Worm (Caenorhabditis elegans) whole organism, L4/young adult: ENCODE data around the gene F41E6.7.
A peak's percentile ranks its signal among the peaks of the same experiment; 100 is the strongest.

Experiments
- W03F9.2 ChIP-seq: fragments of 150-350 bp; optimal IDR thresholded peaks from 2 replicates; lab custom pipeline; 2014; ENCODE audit warnings: missing biosample characterization, missing genetic modification characterization
- dao-5 ChIP-seq: sonication (generic microtip); optimal IDR thresholded peaks from 2 replicates; lab custom pipeline; 2016; ENCODE audit warnings: missing genotype, missing genetic modification characterization, moderate library complexity, missing compliant biosample characterization
- him-1 ChIP-seq: sonication (generic microtip); optimal IDR thresholded peaks from 2 replicates; lab custom pipeline; 2016; ENCODE audit warnings: missing genotype, missing genetic modification reagents, missing genetic modification characterization, missing compliant biosample characterization

F41E6.7 gene

DNA sequence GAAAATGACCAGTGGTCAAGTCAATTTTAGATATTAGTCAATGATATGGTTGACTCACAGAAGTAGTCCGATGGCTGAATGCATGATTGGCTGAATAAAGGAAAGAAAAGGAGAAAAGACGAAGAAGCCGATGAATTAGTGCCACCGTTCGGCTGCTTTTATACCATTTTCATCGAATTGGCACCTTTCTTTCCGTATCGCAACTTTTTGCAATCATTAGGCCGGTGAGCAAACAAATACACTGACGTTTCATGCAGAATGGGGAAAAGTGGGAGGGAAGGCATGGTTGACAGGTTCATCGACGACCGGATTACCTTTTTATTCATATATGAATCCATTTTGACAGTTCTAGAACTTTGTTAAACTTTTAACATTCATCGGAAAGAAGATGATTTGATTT lies 22.1 kb upstream of the F41E6.7 start, which contains the start of gene idpc-2:
Gene idpc-2, minus strand, starts transcription at position 101 of the 400 bp plus-strand sequence.
- TF ChIP-seq him-1 (tag; lab: Kevin White, UChicago) (no peak), dao-5 (tag; lab: Kevin White, UChicago) (no peak), W03F9.2 (tag; lab: Kevin White, UChicago) (no peak)

- TF ChIP-seq dao-5 (tag; lab: Kevin White, UChicago) (no peak), W03F9.2 (tag; lab: Kevin White, UChicago) (no peak), him-1 (tag; lab: Kevin White, UChicago) (no peak)
Measured at ce11 chrV:8618738-8619137, 19.6 kb upstream of the F41E6.7 start, which contains the start of gene grd-5. grd-5 (plus strand) TSS chrV:8619032.

ce11 chrV:8615711-8616110 lies 16.6 kb upstream of the F41E6.7 start:
- TF ChIP-seq W03F9.2 (tag; lab: Kevin White, UChicago) (no peak), him-1 (tag; lab: Kevin White, UChicago) (no peak), dao-5 (tag; lab: Kevin White, UChicago) (no peak)

DNA sequence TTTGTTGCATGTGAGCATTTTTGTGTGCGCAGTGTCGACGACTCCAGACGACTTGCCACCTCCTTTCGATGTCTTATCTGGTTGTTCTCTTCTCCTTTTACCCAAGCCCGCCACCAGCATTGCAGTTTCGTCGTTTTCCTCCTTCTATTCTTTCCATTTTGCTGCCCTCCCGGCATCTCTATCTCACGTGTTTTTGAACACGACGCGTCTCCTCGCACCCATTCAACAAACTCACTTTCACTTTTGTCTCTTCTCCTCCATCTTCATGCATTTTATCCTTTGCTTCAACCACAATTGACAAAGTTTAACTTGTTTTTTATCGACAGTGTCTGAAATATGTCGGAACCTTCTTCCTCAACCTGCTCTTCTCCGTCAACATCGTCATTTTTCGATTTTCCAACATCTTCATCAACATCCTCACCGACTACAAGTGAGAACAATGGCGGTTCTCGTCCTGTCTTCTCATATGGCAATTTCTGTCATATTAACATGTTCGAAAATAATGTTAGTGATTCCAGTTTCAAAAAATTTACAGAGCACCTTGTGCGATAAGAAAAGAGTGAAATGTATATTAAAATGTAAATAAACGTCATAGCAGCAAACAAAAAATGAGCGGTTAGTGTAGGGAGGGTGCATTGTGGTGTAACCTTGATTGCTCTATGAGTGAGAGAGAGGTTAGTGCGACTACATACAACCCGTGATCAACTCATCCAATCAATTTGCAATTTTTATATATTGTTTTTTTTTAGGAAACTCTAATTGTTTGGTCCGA lies 11.7 kb upstream of the F41E6.7 start, which contains the start of gene fip-4:
Gene fip-4, minus strand, starts transcription at position 636 of the 772 bp plus-strand sequence.
- TF ChIP-seq him-1 (tag; lab: Kevin White, UChicago): no peak
- no peak for TF ChIP-seq W03F9.2 (tag; lab: Kevin White, UChicago)
- no peak for TF ChIP-seq dao-5 (tag; lab: Kevin White, UChicago)

DNA sequence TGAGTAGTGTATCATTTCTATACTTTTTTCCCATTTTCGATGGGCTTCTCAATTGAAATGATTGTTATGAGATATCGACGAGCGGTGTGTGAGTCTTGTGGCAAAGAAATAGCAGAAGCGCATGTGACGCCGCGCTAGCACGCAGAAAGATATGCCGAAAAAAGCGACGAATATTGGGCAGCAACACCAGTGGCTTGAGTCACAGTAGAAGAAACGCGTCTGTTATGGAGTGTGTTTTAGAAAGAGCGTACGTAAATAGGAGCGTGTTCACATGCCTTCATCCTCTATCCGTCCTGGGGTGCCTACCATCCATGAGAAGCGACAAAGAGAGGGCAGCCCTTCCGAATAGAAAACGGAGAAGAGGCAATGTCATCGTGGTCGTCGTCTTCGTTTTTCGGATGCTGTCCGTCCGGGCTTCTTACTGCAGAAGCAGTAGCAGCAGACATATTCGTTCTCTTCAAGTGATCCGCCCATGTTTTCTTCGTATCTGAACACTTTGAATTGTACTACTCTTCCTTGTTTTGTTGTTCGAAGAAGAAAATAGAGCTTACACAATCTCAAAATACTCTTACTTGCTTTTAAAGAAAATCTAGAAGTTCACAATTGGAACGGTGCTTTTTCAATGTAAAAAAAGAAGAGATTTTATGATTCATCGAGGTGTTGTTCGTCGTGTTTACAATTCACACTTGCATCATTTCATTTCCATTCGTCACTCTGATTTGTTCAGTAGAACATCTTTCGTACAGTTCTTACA lies 10.9 kb upstream of the F41E6.7 start:
- TF ChIP-seq dao-5 (tag; lab: Kevin White, UChicago) (no peak), W03F9.2 (tag; lab: Kevin White, UChicago) (no peak), him-1 (tag; lab: Kevin White, UChicago) (no peak)

DNA sequence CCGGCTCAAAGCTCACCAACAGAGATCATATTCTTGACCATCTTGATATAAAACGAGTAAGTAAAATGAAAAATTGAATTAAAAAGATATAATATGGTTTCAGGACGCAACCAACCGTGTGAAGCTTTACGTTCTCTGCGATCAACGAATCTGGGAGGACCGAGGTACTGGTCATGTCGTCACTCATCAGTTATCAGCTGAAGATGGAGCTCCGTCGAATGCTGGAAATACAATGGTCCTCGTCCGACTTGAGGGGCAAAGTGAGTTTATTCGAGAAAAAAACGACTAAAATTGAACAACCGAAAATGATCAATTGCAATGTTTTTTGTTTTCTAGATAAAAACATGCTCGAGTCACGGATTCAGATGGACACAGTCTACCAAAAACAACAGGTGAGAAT lies 9.4 kb upstream of the F41E6.7 start:
- TF ChIP-seq him-1 (tag; lab: Kevin White, UChicago): no peak

DNA sequence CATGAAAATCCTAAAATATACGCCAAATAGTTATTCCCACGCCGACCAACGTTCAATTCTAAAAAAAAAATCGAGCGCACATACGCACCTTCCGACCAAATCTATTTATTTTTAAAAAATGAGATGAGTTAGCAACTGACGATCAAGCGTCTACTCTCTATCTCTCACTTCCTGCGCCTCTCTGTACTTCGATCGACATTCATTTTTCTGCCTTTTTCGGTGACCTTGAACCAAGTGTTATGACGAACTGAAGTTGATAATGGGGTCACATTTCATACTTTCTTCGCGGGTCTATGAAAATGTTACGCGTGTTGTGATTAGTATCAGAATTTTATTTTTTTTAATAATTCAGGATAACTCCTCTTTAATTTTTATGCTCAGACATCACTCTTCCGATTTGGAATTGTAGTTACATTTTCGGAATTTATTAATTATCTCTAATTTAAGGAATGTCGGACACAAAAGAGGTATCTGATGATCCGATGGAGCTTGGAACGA lies 8.3 kb upstream of the F41E6.7 start, which contains the start of gene smk-1:
Gene smk-1, plus strand, starts transcription at position 448 of the 498 bp plus-strand sequence.
- TF ChIP-seq W03F9.2 (tag; lab: Kevin White, UChicago) (no peak), dao-5 (tag; lab: Kevin White, UChicago) (no peak), him-1 (tag; lab: Kevin White, UChicago) (no peak)

DNA sequence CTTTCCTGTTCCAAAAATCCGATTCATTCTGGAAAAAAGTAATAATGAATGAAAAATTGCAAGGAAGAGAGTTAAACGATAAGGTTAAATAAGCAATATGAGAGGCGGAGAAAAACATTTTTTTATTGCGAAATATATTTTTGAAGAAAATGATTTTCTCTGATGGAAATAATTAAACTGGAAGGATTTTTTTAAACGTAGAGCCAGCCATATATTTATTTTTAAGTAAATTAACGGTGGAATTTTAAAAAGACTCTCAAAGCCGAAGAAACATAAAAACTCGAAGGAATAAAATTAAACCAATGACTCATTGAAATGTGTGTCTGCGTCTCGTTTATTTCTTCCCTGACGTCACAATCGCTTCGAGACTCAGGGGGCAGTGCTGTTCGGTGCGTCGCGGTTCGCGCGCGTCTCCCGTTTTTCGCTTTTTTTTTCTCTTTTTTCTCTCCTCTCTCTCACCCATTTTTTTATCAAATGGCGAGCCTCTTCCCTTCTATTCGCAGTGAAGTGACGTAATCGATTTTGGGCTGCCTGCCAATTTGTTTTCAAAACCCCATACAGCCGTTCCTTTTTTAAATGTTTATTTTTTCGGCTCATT lies 7.1 kb upstream of the F41E6.7 start, which contains the start of gene vps-60:
Gene vps-60, minus strand, starts transcription at position 30 of the 598 bp plus-strand sequence.
- TF ChIP-seq W03F9.2 (tag; lab: Kevin White, UChicago) (peak; percentile 94), him-1 (tag; lab: Kevin White, UChicago) (peak; percentile 81), dao-5 (tag; lab: Kevin White, UChicago) (no peak)

ce11 chrV:8603272-8603671 lies 4.2 kb upstream of the F41E6.7 start, which contains the start of gene F41E6.5:
F41E6.5 (plus strand) TSS chrV:8603480.
- TF ChIP-seq dao-5 (tag; lab: Kevin White, UChicago): no peak
- TF ChIP-seq him-1 (tag; lab: Kevin White, UChicago): no peak
- TF ChIP-seq W03F9.2 (tag; lab: Kevin White, UChicago): no peak

ce11 chrV:8602638-8603037 lies 3.5 kb upstream of the F41E6.7 start, which contains the start of gene F41E6.15:
F41E6.15 (minus strand) TSS chrV:8602738.
- TF ChIP-seq W03F9.2 (tag; lab: Kevin White, UChicago) (no peak), him-1 (tag; lab: Kevin White, UChicago) (no peak), dao-5 (tag; lab: Kevin White, UChicago) (no peak)

ce11 chrV:8601420-8601819 lies 2.3 kb upstream of the F41E6.7 start, which contains the start of gene F41E6.8:
F41E6.8 (minus strand) TSS chrV:8601520.
- TF ChIP-seq him-1 (tag; lab: Kevin White, UChicago) (no peak), dao-5 (tag; lab: Kevin White, UChicago) (no peak), W03F9.2 (tag; lab: Kevin White, UChicago) (no peak)

- no peak for TF ChIP-seq W03F9.2 (tag; lab: Kevin White, UChicago)
Measured at ce11 chrV:8599957-8600356, 865 bp upstream of the F41E6.7 start.
